Worm (Caenorhabditis elegans) whole organism, early embryonic: Measurements from ENCODE around the gene spl-2.

Experiments used
- F13C5.2 ChIP-seq: sonication (generic microtip); optimal IDR thresholded peaks from 2 replicates; lab custom pipeline; 2017; ENCODE audit warnings: mild to moderate bottlenecking, missing genetic modification characterization, inconsistent platforms, missing compliant biosample characterization
- aly-1 ChIP-seq: sonication (generic microtip); optimal IDR thresholded peaks from 2 replicates; lab custom pipeline; 2016; ENCODE audit warnings: missing genetic modification characterization, missing compliant biosample characterization
- ama-1 ChIP-seq: fragments of 150-350 bp; optimal IDR thresholded peaks from 2 replicates; lab custom pipeline; 2014
- ceh-13 ChIP-seq: fragments of 200-800 bp; sonication (Bioruptor generic); optimal IDR thresholded peaks from 2 replicates; lab custom pipeline; 2018; ENCODE audit warnings: mild to moderate bottlenecking, missing genetic modification characterization, missing compliant biosample characterization
- ceh-36 ChIP-seq: sonication (generic microtip); optimal IDR thresholded peaks from 2 replicates; lab custom pipeline; 2016; ENCODE audit warnings: missing genetic modification characterization, inconsistent platforms, missing compliant biosample characterization
- flt-1 ChIP-seq: fragments of 200-800 bp; sonication (Bioruptor generic); IDR thresholded peaks from 2 replicates; pipeline ENCODE4 v1.3.6; 2022; ENCODE audit warnings: missing genetic modification characterization, missing compliant biosample characterization
- hmg-4 ChIP-seq: fragments of 200-800 bp; sonication (Bioruptor generic); optimal IDR thresholded peaks from 2 replicates; lab custom pipeline; 2018; ENCODE audit warnings: mild to moderate bottlenecking, missing genetic modification characterization, missing compliant biosample characterization
- hnd-1 ChIP-seq: sonication (generic microtip); optimal IDR thresholded peaks from 2 replicates; lab custom pipeline; 2016; ENCODE audit warnings: missing genetic modification characterization, missing compliant biosample characterization
- pes-1 ChIP-seq: fragments of 200-800 bp; sonication (Bioruptor generic); IDR thresholded peaks from 2 replicates; pipeline ENCODE4 v1.3.6; 2022; ENCODE audit warnings: missing genetic modification reagents, missing genetic modification characterization, missing compliant biosample characterization
- scrt-1 ChIP-seq: fragments of 200-800 bp; sonication (Bioruptor generic); IDR thresholded peaks from 2 replicates; pipeline ENCODE4 v1.3.6; 2022; ENCODE audit warnings: missing genetic modification characterization, missing compliant biosample characterization
- tbx-11 ChIP-seq: fragments of 200-800 bp; sonication (Bioruptor generic); IDR thresholded peaks from 2 replicates; pipeline ENCODE4 v1.3.6; 2022; ENCODE audit warnings: missing genetic modification characterization, missing compliant biosample characterization
- tbx-37 ChIP-seq: fragments of 200-800 bp; sonication (Bioruptor generic); conservative IDR thresholded peaks from 2 replicates; pipeline ENCODE4 v1.3.6; 2022; ENCODE audit warnings: missing genetic modification reagents, missing genetic modification characterization, missing compliant biosample characterization
- tra-4 ChIP-seq: sonication (generic microtip); optimal IDR thresholded peaks from 2 replicates; lab custom pipeline; 2017; ENCODE audit warnings: missing genetic modification characterization, missing compliant biosample characterization

- TF ChIP-seq scrt-1 (no peak), ceh-36 (no peak), aly-1 (no peak), F13C5.2 (tag; lab: Kevin White, UChicago) (no peak), ama-1 (lab: Kevin White, UChicago) (no peak), hnd-1 (no peak), flt-1 (GFP tag; lab: Robert Waterston, UW) (no peak), tbx-37 (GFP tag; lab: Robert Waterston, UW) (no peak), tra-4 (tag; lab: Kevin White, UChicago) (no peak), ceh-13 (no peak), hmg-4 (GFP tag; lab: Kevin White, UChicago) (no peak), tbx-11 (GFP tag; lab: Robert Waterston, UW) (no peak), pes-1 (no peak)
Observed at ce11 chrV:9097213-9097612, 49.5 kb downstream of the spl-2 start.
